Fruit fly (Drosophila melanogaster) whole organism, adult: ENCODE data around the gene CG4080.

Source experiments
- CG1620 ChIP-seq: fragments of 200-800 bp; sonication (Bioruptor generic); optimal IDR thresholded peaks from 2 replicates; lab custom pipeline; 2016; ENCODE audit warnings: missing biosample characterization, missing genetic modification characterization
- CG33017 ChIP-seq: fragments of 200-800 bp; sonication (Bioruptor generic); optimal IDR thresholded peaks from 2 replicates; lab custom pipeline; 2018; ENCODE audit warnings: missing biosample characterization, mild to moderate bottlenecking, missing genetic modification characterization, moderate library complexity
- CG5204 ChIP-seq: fragments of 200-800 bp; sonication (Bioruptor generic); optimal IDR thresholded peaks from 2 replicates; lab custom pipeline; 2016; ENCODE audit warnings: missing biosample characterization, missing genetic modification characterization
- CG7045 ChIP-seq: fragments of 200-800 bp; sonication (Bioruptor generic); optimal IDR thresholded peaks from 2 replicates; lab custom pipeline; 2017; ENCODE audit warnings: missing biosample characterization, mild to moderate bottlenecking, missing genetic modification characterization
- CG7101 ChIP-seq: fragments of 200-800 bp; sonication (Bioruptor generic); optimal IDR thresholded peaks from 2 replicates; lab custom pipeline; 2018; ENCODE audit warnings: missing biosample characterization, mild to moderate bottlenecking, missing genetic modification characterization, moderate library complexity
- Crg-1 ChIP-seq: fragments of 200-800 bp; sonication (Bioruptor generic); optimal IDR thresholded peaks from 2 replicates; lab custom pipeline; 2016; ENCODE audit warnings: missing biosample characterization, missing genetic modification characterization
- bab1 ChIP-seq: fragments of 200-800 bp; sonication (Bioruptor generic); optimal IDR thresholded peaks from 3 replicates; lab custom pipeline; 2019; ENCODE audit warnings: missing biosample characterization, mild to moderate bottlenecking, missing genetic modification characterization, moderate library complexity
- cic ChIP-seq: fragments of 200-800 bp; sonication (Bioruptor generic); optimal IDR thresholded peaks from 2 replicates; lab custom pipeline; 2017; ENCODE audit warnings: missing biosample characterization, mild to moderate bottlenecking, missing genetic modification characterization, moderate library complexity
- cnc ChIP-seq, 2 experiments: fragments of >200 bp; optimal IDR thresholded peaks; 2 replicates each; lab custom pipeline; 2017
- kay ChIP-seq: fragments of 200-800 bp; sonication (Bioruptor generic); peaks from one replicate; lab custom pipeline; 2016; ENCODE audit warnings: missing biosample characterization, missing genetic modification characterization, borderline replicate concordance
- pad ChIP-seq: fragments of 200-800 bp; sonication (Bioruptor generic); optimal IDR thresholded peaks from 3 replicates; lab custom pipeline; 2017; ENCODE audit warnings: missing biosample characterization, missing genetic modification characterization, mild to moderate bottlenecking, moderate library complexity, missing genetic modification reagents
- tj ChIP-seq: fragments of 200-800 bp; sonication (Bioruptor generic); optimal IDR thresholded peaks from 3 replicates; lab custom pipeline; 2017; ENCODE audit warnings: missing biosample characterization, mild to moderate bottlenecking, missing genetic modification characterization, moderate library complexity

DNA sequence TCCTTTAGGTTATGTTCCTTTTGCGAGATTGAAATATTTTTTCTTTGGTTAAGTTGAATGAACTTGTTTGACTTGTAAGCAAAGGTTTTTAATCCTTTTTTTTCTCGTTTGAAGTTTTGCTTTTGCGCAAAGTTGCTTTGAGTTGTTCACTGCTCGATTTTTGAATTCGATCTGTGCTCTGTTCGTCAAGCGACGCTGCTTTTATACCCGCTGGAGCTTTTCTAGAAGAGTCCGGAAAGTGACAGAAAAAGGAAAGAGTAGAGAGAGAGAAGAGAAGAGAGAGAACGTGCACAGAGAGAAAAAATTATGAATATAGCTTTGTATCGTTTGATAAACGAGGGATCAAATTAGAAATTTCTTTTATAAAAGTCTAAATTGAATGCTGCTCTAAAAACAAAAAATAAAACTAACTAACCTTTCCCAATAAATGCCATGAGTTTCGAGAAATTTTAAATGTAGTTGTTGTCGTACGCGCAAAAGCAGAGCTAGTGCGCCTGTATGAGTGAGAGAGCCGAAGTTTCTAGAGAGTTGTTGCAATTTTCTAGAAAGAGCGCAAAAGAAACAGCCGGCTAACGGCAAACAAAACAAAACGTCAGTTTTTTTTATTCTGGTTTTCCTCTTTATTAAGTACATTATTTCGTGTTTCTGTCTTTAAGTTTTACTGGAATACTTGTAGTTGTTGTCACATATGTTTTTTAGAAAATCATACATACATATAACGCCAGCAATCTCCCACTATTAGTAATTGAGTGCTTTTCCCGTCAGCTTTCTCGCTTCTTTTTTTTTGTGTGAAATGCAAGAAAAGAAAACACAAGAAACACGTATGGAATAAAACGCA is 21.6 kb downstream of the CG4080 start, which contains the start of gene Hsp26:
- TF ChIP-seq CG5204: no peak
- peak; percentile 70 for TF ChIP-seq CG7045
- no peak for TF ChIP-seq CG1620 (GFP tag; lab: Kevin White, UChicago)
- TF ChIP-seq CG33017: peak; percentile 79
- peak; percentile 99 for TF ChIP-seq kay (GFP tag; lab: Kevin White, UChicago)
- peak; percentile 44 for TF ChIP-seq tj (GFP tag; lab: Kevin White, UChicago)
- TF ChIP-seq cnc (optimal IDR thresholded peaks at IDR 0.05; lab: Kevin White, UChicago): no peak
- TF ChIP-seq CG7101 (tag; lab: Kevin White, UChicago): peak; percentile 78
- TF ChIP-seq bab1 (GFP tag; lab: Kevin White, UChicago): peak; percentile 76
- peak; percentile 49 for TF ChIP-seq pad (GFP tag; lab: Kevin White, UChicago)
- peak; percentile 55 for TF ChIP-seq Crg-1 (GFP tag; lab: Kevin White, UChicago)
- TF ChIP-seq cic (GFP tag; lab: Kevin White, UChicago): peak; percentile 41
